Fruit fly (Drosophila melanogaster): ENCODE data around the gene Nup58.
A peak's percentile ranks its signal among the peaks of the same experiment; 100 is the strongest.

The Nup58 gene

dm6 chr3R:19671223-19671991 is 26.6 kb downstream of the Nup58 start, which contains the start of gene Naam (continued):
- TF ChIP-seq luna (GFP tag; optimal IDR thresholded peaks at IDR 0.05) (peak; percentile 25), CG17328 (GFP tag; IDR thresholded peaks at IDR 0.05) (peak; percentile 79), vfl (GFP tag; optimal IDR thresholded peaks at IDR 0.05) (peak; percentile 67), danr (GFP tag; IDR thresholded peaks at IDR 0.05) (peak; percentile 30; the same call in 1 of the 2 replicates), Dip3 (GFP tag; optimal IDR thresholded peaks at IDR 0.05) (peak; percentile 77), Poxn (GFP tag; IDR thresholded peaks at IDR 0.05) (no peak), CG13775 (GFP tag; optimal IDR thresholded peaks at IDR 0.05) (peak; percentile 39), ems (GFP tag; optimal IDR thresholded peaks at IDR 0.05) (peak; percentile 81), Dad (GFP tag; optimal IDR thresholded peaks at IDR 0.05) (peak; percentile 67), Med (GFP tag) (peak; percentile 98), CG14441 (GFP tag; IDR thresholded peaks at IDR 0.05) (peak; percentile 67), Dfd (GFP tag; optimal IDR thresholded peaks at IDR 0.05) (no peak), ttk (GFP tag; IDR thresholded peaks at IDR 0.05) (peak; percentile 75), CG4707 (GFP tag; optimal IDR thresholded peaks at IDR 0.05) (peak; percentile 35), CG13123 (GFP tag; optimal IDR thresholded peaks at IDR 0.05) (peak; percentile 33), Usf (GFP tag; optimal IDR thresholded peaks at IDR 0.05) (no peak), TFAM (GFP tag; optimal IDR thresholded peaks at IDR 0.05) (no peak), dm (GFP tag; optimal IDR thresholded peaks at IDR 0.05) (peak; percentile 47), CG14667 (GFP tag; IDR thresholded peaks at IDR 0.05) (0 out of 2 replicates have a peak, but pooled peaks have one; percentile 40), CG11723 (GFP tag; optimal IDR thresholded peaks at IDR 0.05) (peak; percentile 50), CG12391 (tag; optimal IDR thresholded peaks at IDR 0.05) (peak; percentile 84), peb (GFP tag; IDR thresholded peaks at IDR 0.05) (peak; percentile 26; the same call in 1 of the 2 replicates), CG7556 (GFP tag; optimal IDR thresholded peaks at IDR 0.05) (peak; percentile 85), fd96Cb (tag; optimal IDR thresholded peaks at IDR 0.05) (peak; percentile 53), crc (GFP tag; optimal IDR thresholded peaks at IDR 0.05) (peak; percentile 69), Xrp1 (GFP tag; IDR thresholded peaks at IDR 0.05) (peak; percentile 86), CG7271 (tag; optimal IDR thresholded peaks at IDR 0.05) (no peak), CG9876 (GFP tag; optimal IDR thresholded peaks at IDR 0.05) (peak; percentile 32), CG5953 (GFP tag; IDR thresholded peaks at IDR 0.05) (peak; percentile 74), Mad (GFP tag; optimal IDR thresholded peaks at IDR 0.05) (peak; percentile 51), CG16779 (GFP tag; IDR thresholded peaks at IDR 0.05) (peak; percentile 89), dan (GFP tag; IDR thresholded peaks at IDR 0.05) (no peak), CG32767 (GFP tag; IDR thresholded peaks at IDR 0.05) (peak; percentile 70), Ravus (GFP tag; IDR thresholded peaks at IDR 0.05) (peak; percentile 8; the same call in 1 of the 2 replicates), yki (optimal IDR thresholded peaks at IDR 0.05) (no peak), CG12744 (GFP tag; optimal IDR thresholded peaks at IDR 0.05) (peak; percentile 72), CG3847 (GFP tag; IDR thresholded peaks at IDR 0.05) (peak; percentile 67), aop (GFP tag; IDR thresholded peaks at IDR 0.05) (no peak), CrebB (tag; optimal IDR thresholded peaks at IDR 0.05) (peak; percentile 31), CG42726 (GFP tag; IDR thresholded peaks at IDR 0.05; ENCODE audit: partially characterized antibody) (no peak), en (GFP tag; optimal IDR thresholded peaks at IDR 0.05) (peak; percentile 66), tll (GFP tag; optimal IDR thresholded peaks at IDR 0.05) (no peak), grn (GFP tag; optimal IDR thresholded peaks at IDR 0.05) (peak; percentile 43), ham (GFP tag; IDR thresholded peaks at IDR 0.05) (no peak), al (GFP tag; IDR thresholded peaks at IDR 0.05) (peak; percentile 62), knrl (GFP tag; IDR thresholded peaks at IDR 0.05; ENCODE audit: partially characterized antibody) (no peak), CG1529 (GFP tag; optimal IDR thresholded peaks at IDR 0.05) (peak; percentile 30), run (tag; optimal IDR thresholded peaks at IDR 0.05) (peak; percentile 34), Mes4 (GFP tag; optimal IDR thresholded peaks at IDR 0.05) (peak; percentile 61), CG7786 (GFP tag; optimal IDR thresholded peaks at IDR 0.05) (peak; percentile 85), pho (GFP tag; optimal IDR thresholded peaks at IDR 0.05) (peak; percentile 81)
